Fruit fly (Drosophila melanogaster) whole organism, embryonic: ENCODE results near the gene obe.

Experiments
- CG10209 ChIP-seq: fragments of 200-800 bp; sonication (Bioruptor generic); optimal IDR thresholded peaks from 3 replicates; lab custom pipeline; 2017; ENCODE audit warnings: missing biosample characterization, mild to moderate bottlenecking, missing genetic modification characterization, missing genetic modification reagents
- CG10321 ChIP-seq: fragments of 200-800 bp; sonication (Bioruptor generic); IDR thresholded peaks from 2 replicates; pipeline ENCODE4 v1.3.6; 2022; ENCODE audit warnings: missing biosample characterization, missing genetic modification characterization
- CG10366 ChIP-seq: fragments of 200-800 bp; sonication (Bioruptor generic); IDR thresholded peaks from 2 replicates; pipeline ENCODE4 v1.3.6; 2022; ENCODE audit warnings: missing biosample characterization, missing genetic modification characterization
- CG11723 ChIP-seq: fragments of 200-800 bp; sonication (Bioruptor generic); optimal IDR thresholded peaks from 2 replicates; lab custom pipeline; 2017; ENCODE audit warnings: missing biosample characterization, mild to moderate bottlenecking, missing genetic modification characterization
- CG12071 ChIP-seq: fragments of 200-800 bp; sonication (Bioruptor generic); optimal IDR thresholded peaks from 3 replicates; lab custom pipeline; 2018; ENCODE audit warnings: missing biosample characterization, mild to moderate bottlenecking, missing genetic modification characterization
- CG13894 ChIP-seq: fragments of 200-800 bp; sonication (Bioruptor generic); optimal IDR thresholded peaks from 3 replicates; lab custom pipeline; 2018; ENCODE audit warnings: missing biosample characterization, mild to moderate bottlenecking, missing genetic modification characterization, moderate library complexity
- CG14710 ChIP-seq: fragments of 200-800 bp; sonication (Bioruptor generic); optimal IDR thresholded peaks from 3 replicates; lab custom pipeline; 2019; ENCODE audit warnings: missing biosample characterization, mild to moderate bottlenecking, missing genetic modification characterization, moderate library complexity
- CG15696 ChIP-seq: fragments of 200-800 bp; sonication (Bioruptor generic); optimal IDR thresholded peaks from 2 replicates; lab custom pipeline; 2019; ENCODE audit warnings: missing biosample characterization, mild to moderate bottlenecking, missing genetic modification characterization, moderate library complexity
- CG17385 ChIP-seq: fragments of 200-800 bp; sonication (Bioruptor generic); optimal IDR thresholded peaks from 3 replicates; lab custom pipeline; 2018; ENCODE audit warnings: missing biosample characterization, mild to moderate bottlenecking, missing genetic modification characterization
- CG17568 ChIP-seq: fragments of 200-800 bp; sonication (Bioruptor generic); optimal IDR thresholded peaks from 2 replicates; lab custom pipeline; 2018; ENCODE audit warnings: missing biosample characterization, mild to moderate bottlenecking, missing genetic modification characterization, moderate library complexity
- CG18262 ChIP-seq: fragments of 200-800 bp; optimal IDR thresholded peaks from 3 replicates; lab custom pipeline; 2019; ENCODE audit warnings: missing biosample characterization, mild to moderate bottlenecking, missing genetic modification characterization, moderate library complexity
- CG2129 ChIP-seq: fragments of 200-800 bp; sonication (Bioruptor generic); IDR thresholded peaks from 2 replicates; pipeline ENCODE4 v1.3.6; 2022; ENCODE audit warnings: missing biosample characterization, missing genetic modification characterization; ENCODE audit not compliant: partially characterized antibody
- CG31441 ChIP-seq: fragments of 200-800 bp; sonication (Bioruptor generic); IDR thresholded peaks from 2 replicates; pipeline ENCODE4 v1.3.6; 2022; ENCODE audit warnings: missing biosample characterization, missing genetic modification characterization
- CG34376 ChIP-seq: fragments of 200-800 bp; sonication (Bioruptor generic); optimal IDR thresholded peaks from 2 replicates; lab custom pipeline; 2018; ENCODE audit warnings: missing biosample characterization, mild to moderate bottlenecking, missing genetic modification characterization
- CG4820 ChIP-seq: fragments of 200-800 bp; sonication (Bioruptor generic); optimal IDR thresholded peaks from 3 replicates; lab custom pipeline; 2016; ENCODE audit warnings: missing biosample characterization, missing genetic modification characterization
- CG7928 ChIP-seq: fragments of 200-800 bp; sonication (Bioruptor generic); optimal IDR thresholded peaks from 2 replicates; lab custom pipeline; 2017; ENCODE audit warnings: missing biosample characterization, mild to moderate bottlenecking, missing genetic modification characterization
- CG9817 ChIP-seq: fragments of 200-800 bp; sonication (Bioruptor generic); optimal IDR thresholded peaks from 2 replicates; lab custom pipeline; 2018; ENCODE audit warnings: missing biosample characterization, mild to moderate bottlenecking, missing genetic modification characterization, moderate library complexity
- Chrac-16 ChIP-seq: fragments of 200-800 bp; sonication (Bioruptor generic); optimal IDR thresholded peaks from 3 replicates; lab custom pipeline; 2016; ENCODE audit warnings: missing biosample characterization, missing genetic modification characterization
- Dad ChIP-seq: fragments of 200-800 bp; sonication (Bioruptor generic); optimal IDR thresholded peaks from 3 replicates; lab custom pipeline; 2016; ENCODE audit warnings: missing biosample characterization, missing genetic modification characterization
- Drgx ChIP-seq: fragments of 200-800 bp; sonication (Bioruptor generic); IDR thresholded peaks from 2 replicates; pipeline ENCODE4 v1.3.6; 2022; ENCODE audit warnings: missing biosample characterization, missing genetic modification characterization
- E2f1 ChIP-seq: fragments of 200-800 bp; sonication (Bioruptor generic); IDR thresholded peaks from 2 replicates; pipeline ENCODE4 v1.3.6; 2022; ENCODE audit warnings: missing biosample characterization, missing genetic modification characterization
- Elba2 ChIP-seq: fragments of 200-800 bp; sonication (Bioruptor generic); optimal IDR thresholded peaks from 3 replicates; lab custom pipeline; 2016; ENCODE audit warnings: missing biosample characterization, missing genetic modification characterization
- Ets65A ChIP-seq: fragments of 200-800 bp; sonication (Bioruptor generic); peaks from one replicate; lab custom pipeline; 2016; ENCODE audit warnings: missing biosample characterization, missing genetic modification characterization
- Kr ChIP-seq: fragments of 200-800 bp; sonication (Bioruptor generic); optimal IDR thresholded peaks from 2 replicates; lab custom pipeline; 2017; ENCODE audit warnings: missing biosample characterization, mild to moderate bottlenecking, missing genetic modification characterization
- Oaz ChIP-seq: fragments of 200-800 bp; sonication (Bioruptor generic); IDR thresholded peaks from 2 replicates; pipeline ENCODE4 v1.3.6; 2022; ENCODE audit warnings: missing biosample characterization, missing genetic modification characterization
- Oli ChIP-seq: fragments of 200-800 bp; sonication (Bioruptor generic); optimal IDR thresholded peaks from 2 replicates; lab custom pipeline; 2018; ENCODE audit warnings: missing biosample characterization, mild to moderate bottlenecking, missing genetic modification characterization, moderate library complexity
- Sry-δ ChIP-seq: fragments of 200-800 bp; sonication (Bioruptor generic); optimal IDR thresholded peaks from 2 replicates; lab custom pipeline; 2016; ENCODE audit warnings: missing biosample characterization, missing genetic modification characterization
- Trl ChIP-seq, 3 experiments: fragments of >200 bp in 2 of 3; fragments of 200-800 bp in 1 of 3; sonication (Bioruptor generic) in 1 of 3; optimal IDR thresholded peaks; 2 replicates in 1 of 3; 3 replicates in 2 of 3; lab custom pipeline; 2016 to 2017; ENCODE audit warnings: missing biosample characterization in 1 of 3, missing genetic modification characterization in 1 of 3
- aop ChIP-seq: fragments of 200-800 bp; sonication (Bioruptor generic); IDR thresholded peaks from 2 replicates; pipeline ENCODE4 v1.3.6; 2022; ENCODE audit warnings: missing biosample characterization, missing genetic modification characterization
- bowl ChIP-seq: fragments of 200-800 bp; sonication (Bioruptor generic); IDR thresholded peaks from 2 replicates; pipeline ENCODE4 v1.3.6; 2022; ENCODE audit warnings: missing biosample characterization, missing genetic modification characterization
- btn ChIP-seq: fragments of 200-800 bp; sonication (Bioruptor generic); optimal IDR thresholded peaks from 2 replicates; lab custom pipeline; 2016; ENCODE audit warnings: missing biosample characterization, missing genetic modification characterization
- ci ChIP-seq: fragments of 200-800 bp; sonication (Bioruptor generic); IDR thresholded peaks from 3 replicates; pipeline ENCODE4 v1.3.6; 2022; ENCODE audit warnings: missing biosample characterization, missing genetic modification characterization
- dimm ChIP-seq: fragments of 200-800 bp; sonication (Bioruptor generic); IDR thresholded peaks from 2 replicates; pipeline ENCODE4 v1.3.6; 2022; ENCODE audit warnings: missing biosample characterization, missing genetic modification characterization
- dm ChIP-seq: fragments of 200-800 bp; sonication (Bioruptor generic); optimal IDR thresholded peaks from 3 replicates; lab custom pipeline; 2016; ENCODE audit warnings: missing biosample characterization, missing genetic modification characterization
- dmrt11E ChIP-seq: fragments of 200-800 bp; sonication (Bioruptor generic); optimal IDR thresholded peaks from 3 replicates; lab custom pipeline; 2018; ENCODE audit warnings: missing biosample characterization, mild to moderate bottlenecking, missing genetic modification characterization, moderate library complexity
- gfzf ChIP-seq: fragments of 200-800 bp; sonication (Bioruptor generic); optimal IDR thresholded peaks from 2 replicates; lab custom pipeline; 2016; ENCODE audit warnings: missing biosample characterization, mild to moderate bottlenecking, missing genetic modification characterization, moderate library complexity
- gro ChIP-seq: fragments of 200-800 bp; sonication (Bioruptor generic); optimal IDR thresholded peaks from 2 replicates; lab custom pipeline; 2016; ENCODE audit warnings: missing biosample characterization, missing genetic modification characterization
- insv ChIP-seq, 2 experiments: fragments of 200-800 bp; sonication (Bioruptor generic); optimal IDR thresholded peaks; 3 replicates each; lab custom pipeline; 2016 to 2018; ENCODE audit warnings: missing biosample characterization in 2 of 2, missing genetic modification characterization in 2 of 2
- kni ChIP-seq: fragments of 200-800 bp; sonication (Bioruptor generic); optimal IDR thresholded peaks from 3 replicates; lab custom pipeline; 2017; ENCODE audit warnings: mild to moderate bottlenecking, missing biosample characterization, missing genetic modification reagents, missing genetic modification characterization
- lov ChIP-seq, 2 experiments: fragments of 200-800 bp in 1 of 2; fragments of >200 bp in 1 of 2; sonication (Bioruptor generic) in 1 of 2; IDR thresholded peaks in 1 of 2; optimal IDR thresholded peaks in 1 of 2; 2 replicates in 1 of 2; 3 replicates in 1 of 2; pipeline versions ENCODE4 v1.3.6 to Lab custom; 2017 to 2022; ENCODE audit warnings: missing biosample characterization in 1 of 2, missing genetic modification characterization in 1 of 2
- nmo ChIP-seq: fragments of 200-800 bp; sonication (Bioruptor generic); optimal IDR thresholded peaks from 2 replicates; lab custom pipeline; 2018; ENCODE audit warnings: missing biosample characterization, mild to moderate bottlenecking, missing genetic modification characterization, moderate library complexity
- odd ChIP-seq: fragments of 200-800 bp; sonication (Bioruptor generic); optimal IDR thresholded peaks from 2 replicates; lab custom pipeline; 2017; ENCODE audit warnings: missing biosample characterization, mild to moderate bottlenecking, missing genetic modification characterization
- row ChIP-seq: fragments of 200-800 bp; sonication (Bioruptor generic); IDR thresholded peaks from 3 replicates; pipeline ENCODE4 v1.3.6; 2022; ENCODE audit warnings: missing biosample characterization, missing genetic modification characterization
- sna ChIP-seq: fragments of 200-800 bp; sonication (Bioruptor generic); IDR thresholded peaks from 2 replicates; pipeline ENCODE4 v1.3.6; 2022; ENCODE audit warnings: missing biosample characterization, missing genetic modification characterization; ENCODE audit not compliant: partially characterized antibody
- sqz ChIP-seq: fragments of 200-800 bp; sonication (Bioruptor generic); optimal IDR thresholded peaks from 3 replicates; lab custom pipeline; 2018; ENCODE audit warnings: missing biosample characterization, mild to moderate bottlenecking, missing genetic modification characterization
- tio ChIP-seq: fragments of 200-800 bp; sonication (Bioruptor generic); optimal IDR thresholded peaks from 2 replicates; lab custom pipeline; 2017; ENCODE audit warnings: missing biosample characterization, missing genetic modification characterization, inconsistent platforms
- unpg ChIP-seq: fragments of 200-800 bp; sonication (Bioruptor generic); optimal IDR thresholded peaks from 3 replicates; lab custom pipeline; 2018; ENCODE audit warnings: missing biosample characterization, mild to moderate bottlenecking, missing genetic modification characterization, moderate library complexity
- vfl ChIP-seq: fragments of 200-800 bp; sonication (Bioruptor generic); optimal IDR thresholded peaks from 2 replicates; lab custom pipeline; 2016; ENCODE audit warnings: missing biosample characterization, missing genetic modification characterization
- vvl ChIP-seq: fragments of 200-800 bp; sonication (Bioruptor generic); IDR thresholded peaks from 2 replicates; pipeline ENCODE4 v1.3.6; 2022; ENCODE audit warnings: missing biosample characterization, missing genetic modification characterization
- zfh2 ChIP-seq: fragments of 200-800 bp; sonication (Bioruptor generic); optimal IDR thresholded peaks from 2 replicates; lab custom pipeline; 2016; ENCODE audit warnings: missing biosample characterization, missing genetic modification characterization

Gene obe

DNA sequence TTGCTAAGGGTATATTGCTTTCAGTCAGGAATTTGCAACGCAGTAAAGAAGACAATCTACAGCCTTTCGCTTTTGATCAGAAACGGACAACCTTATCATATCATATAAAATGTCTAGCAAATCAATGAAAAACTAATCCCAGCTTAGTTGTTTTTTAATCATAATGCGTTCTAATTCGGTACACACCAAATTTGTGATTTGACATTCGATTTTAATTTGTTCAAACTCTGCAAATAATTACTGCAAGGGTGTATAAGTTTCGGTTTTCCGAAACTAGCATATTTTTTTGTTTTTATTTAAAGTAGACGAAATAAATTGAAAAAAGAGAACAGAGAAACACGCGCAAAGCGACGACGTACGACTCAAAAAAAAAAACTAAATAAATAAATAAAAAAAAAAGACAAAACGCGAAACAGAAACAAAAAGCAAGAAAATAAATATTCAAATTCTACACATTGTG, 13.1 kb upstream of the obe start (continued):
- peak; percentile 7; the same call in 1 of the 2 replicates for TF ChIP-seq vvl (GFP tag; lab: Robert Waterston, UW)
- TF ChIP-seq sqz (GFP tag; lab: Kevin White, UChicago): peak; percentile 6
- no peak for TF ChIP-seq lov (optimal IDR thresholded peaks at IDR 0.05; lab: Kevin White, UChicago)
- TF ChIP-seq lov (GFP tag; IDR thresholded peaks at IDR 0.05; lab: Robert Waterston, UW): no peak
- TF ChIP-seq CG9817 (tag; lab: Kevin White, UChicago): peak; percentile 53
- TF ChIP-seq dimm (GFP tag; lab: Robert Waterston, UW): no peak
- TF ChIP-seq CG10321 (GFP tag; lab: Robert Waterston, UW): no peak
- TF ChIP-seq Trl (optimal IDR thresholded peaks at IDR 0.05; lab: Kevin White, UChicago): no peak
- peak; percentile 37 for TF ChIP-seq Trl (GFP tag; optimal IDR thresholded peaks at IDR 0.05; lab: Kevin White, UChicago)
- TF ChIP-seq CG4820 (GFP tag; lab: Kevin White, UChicago): peak; percentile 8
- no peak for TF ChIP-seq sna (GFP tag; lab: Robert Waterston, UW)
- peak; percentile 26 for TF ChIP-seq CG15696
- TF ChIP-seq odd (GFP tag; lab: Kevin White, UChicago): no peak
- peak; percentile 42 for TF ChIP-seq gro (GFP tag; lab: Kevin White, UChicago)
- TF ChIP-seq Sry-δ (GFP tag; lab: Kevin White, UChicago): no peak
- no peak for TF ChIP-seq dm (GFP tag; lab: Kevin White, UChicago)
- no peak for TF ChIP-seq bowl (GFP tag; lab: Robert Waterston, UW)
- TF ChIP-seq vfl (GFP tag; lab: Kevin White, UChicago): no peak
- TF ChIP-seq CG14710 (tag; lab: Kevin White, UChicago): peak; percentile 7
- TF ChIP-seq CG17568 (GFP tag; lab: Kevin White, UChicago): peak; percentile 21
- TF ChIP-seq CG34376 (GFP tag; lab: Kevin White, UChicago): no peak
- TF ChIP-seq aop (GFP tag; lab: Robert Waterston, UW): no peak
- TF ChIP-seq btn (GFP tag; lab: Kevin White, UChicago): no peak
- TF ChIP-seq Dad (GFP tag; lab: Kevin White, UChicago): peak; percentile 37
- peak; percentile 35 for TF ChIP-seq tio (GFP tag; lab: Kevin White, UChicago)
- TF ChIP-seq kni (GFP tag; lab: Kevin White, UChicago): no peak
- no peak for TF ChIP-seq Drgx
- TF ChIP-seq nmo: peak; percentile 43
- peak; percentile 76 for TF ChIP-seq zfh2
- TF ChIP-seq unpg (GFP tag; lab: Kevin White, UChicago): peak; percentile 26
- TF ChIP-seq row: peak; percentile 62; the same call in 2 of the 3 replicates
- TF ChIP-seq E2f1 (GFP tag; lab: Robert Waterston, UW): 0 out of 2 replicates have a peak, but pooled peaks have one; percentile 10
- TF ChIP-seq CG10209: peak; percentile 51
- peak; percentile 27 for TF ChIP-seq Chrac-16 (GFP tag; lab: Kevin White, UChicago)
- TF ChIP-seq CG12071: peak; percentile 25
- TF ChIP-seq Elba2 (GFP tag; lab: Kevin White, UChicago): no peak
- no peak for TF ChIP-seq CG2129 (GFP tag; lab: Robert Waterston, UW)
- TF ChIP-seq CG18262: peak; percentile 45
- no peak for TF ChIP-seq dmrt11E (tag; lab: Kevin White, UChicago)
- TF ChIP-seq CG13894 (tag; lab: Kevin White, UChicago): no peak
- TF ChIP-seq CG10366 (GFP tag; lab: Robert Waterston, UW): no peak
- TF ChIP-seq insv (GFP tag; optimal IDR thresholded peaks at IDR 0.05; lab: Kevin White, UChicago): no peak
- TF ChIP-seq ci (GFP tag; lab: Robert Waterston, UW): no peak
- no peak for TF ChIP-seq Kr
- peak; percentile 50 for TF ChIP-seq Oli (tag; lab: Kevin White, UChicago)
- TF ChIP-seq CG11723 (GFP tag; lab: Kevin White, UChicago): no peak
- TF ChIP-seq CG17385 (GFP tag; lab: Kevin White, UChicago): peak; percentile 15
- TF ChIP-seq Oaz (GFP tag; lab: Robert Waterston, UW): peak; percentile 49; the same call in 1 of the 2 replicates
- TF ChIP-seq gfzf: no peak
- no peak for TF ChIP-seq CG31441 (GFP tag; lab: Robert Waterston, UW)
- TF ChIP-seq Ets65A (GFP tag; lab: Kevin White, UChicago): peak; percentile 65
- peak; percentile 6 for TF ChIP-seq CG7928
